Worm (Caenorhabditis elegans) whole organism, L2 larva: ENCODE measurements around the gene C12D8.21.

Experiments used
- fos-1 ChIP-seq: fragments of 150-350 bp; optimal IDR thresholded peaks from 2 replicates; lab custom pipeline; 2014; ENCODE audit warnings: missing biosample characterization, missing genetic modification characterization
- skn-1 ChIP-seq: sonication (generic microtip); optimal IDR thresholded peaks from 2 replicates; lab custom pipeline; 2017; ENCODE audit warnings: missing biosample characterization, missing genetic modification characterization
- sma-3 ChIP-seq: sonication (generic microtip); optimal IDR thresholded peaks from 2 replicates; lab custom pipeline; 2016; ENCODE audit warnings: missing genetic modification reagents, missing genetic modification characterization, missing compliant biosample characterization

The C12D8.21 gene

DNA sequence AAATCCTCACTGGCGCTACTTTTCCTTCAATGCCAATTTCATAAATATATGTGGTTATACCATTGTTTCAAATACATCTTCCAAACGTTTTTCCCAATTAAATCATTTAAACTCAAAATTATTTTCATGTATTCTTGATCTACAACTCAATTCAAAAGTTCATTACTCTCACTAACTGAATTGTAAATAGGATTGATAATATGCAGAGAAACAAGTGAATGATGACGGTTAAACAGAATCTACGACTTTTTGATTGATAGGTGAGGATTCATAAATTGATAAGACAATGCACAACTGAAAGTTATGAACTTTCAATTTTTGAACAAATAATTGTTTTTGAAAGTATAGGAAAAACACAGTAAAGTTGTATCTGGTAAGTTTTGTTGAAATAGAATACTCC lies 49.7 kb downstream of the C12D8.21 start:
- TF ChIP-seq sma-3 (GFP tag; lab: Kevin White, UChicago) = no peak
- TF ChIP-seq skn-1 (tag; lab: Kevin White, UChicago) = no peak
- peak; percentile 35 for TF ChIP-seq fos-1 (tag; lab: Kevin White, UChicago)
